Fruit fly (Drosophila melanogaster): ENCODE data around the gene CG33322.

CG33322 gene

dm6 chr2L:20805624-20806339, 10.3 kb downstream of the CG33322 start:
- TF ChIP-seq h (optimal IDR thresholded peaks at IDR 0.05) (no peak), Myc (optimal IDR thresholded peaks at IDR 0.05) (no peak), psq (optimal IDR thresholded peaks at IDR 0.05) (no peak), ttk (optimal IDR thresholded peaks at IDR 0.05) (no peak), Sin3A (optimal IDR thresholded peaks at IDR 0.05) (no peak), insv (optimal IDR thresholded peaks at IDR 0.05) (no peak)

- TF ChIP-seq Myc (optimal IDR thresholded peaks at IDR 0.05): no peak
- no peak for TF ChIP-seq Sin3A (optimal IDR thresholded peaks at IDR 0.05)
- TF ChIP-seq insv (optimal IDR thresholded peaks at IDR 0.05): no peak
- no peak for TF ChIP-seq h (optimal IDR thresholded peaks at IDR 0.05)
- no peak for TF ChIP-seq ttk (optimal IDR thresholded peaks at IDR 0.05)
- TF ChIP-seq psq (optimal IDR thresholded peaks at IDR 0.05): no peak
Measured at dm6 chr2L:20803733-20804164, 12.3 kb downstream of the CG33322 start.

- TF ChIP-seq psq (optimal IDR thresholded peaks at IDR 0.05) (no peak), ttk (optimal IDR thresholded peaks at IDR 0.05) (no peak), Sin3A (optimal IDR thresholded peaks at IDR 0.05) (no peak), insv (optimal IDR thresholded peaks at IDR 0.05) (no peak), h (optimal IDR thresholded peaks at IDR 0.05) (no peak), Myc (optimal IDR thresholded peaks at IDR 0.05) (no peak)
Measured at dm6 chr2L:20802839-20803238, 13.2 kb downstream of the CG33322 start.

- TF ChIP-seq ttk (optimal IDR thresholded peaks at IDR 0.05): no peak
- no peak for TF ChIP-seq Sin3A (optimal IDR thresholded peaks at IDR 0.05)
- TF ChIP-seq insv (optimal IDR thresholded peaks at IDR 0.05): no peak
- no peak for TF ChIP-seq psq (optimal IDR thresholded peaks at IDR 0.05)
- no peak for TF ChIP-seq h (optimal IDR thresholded peaks at IDR 0.05)
- no peak for TF ChIP-seq Myc (optimal IDR thresholded peaks at IDR 0.05)
Measured at dm6 chr2L:20802204-20802603, 13.8 kb downstream of the CG33322 start.

- TF ChIP-seq insv (optimal IDR thresholded peaks at IDR 0.05): no peak
- TF ChIP-seq ttk (optimal IDR thresholded peaks at IDR 0.05): no peak
- TF ChIP-seq h (optimal IDR thresholded peaks at IDR 0.05): no peak
- no peak for TF ChIP-seq Sin3A (optimal IDR thresholded peaks at IDR 0.05)
- TF ChIP-seq psq (optimal IDR thresholded peaks at IDR 0.05): no peak
- no peak for TF ChIP-seq Myc (optimal IDR thresholded peaks at IDR 0.05)
Measured at dm6 chr2L:20801801-20802200, 14.2 kb downstream of the CG33322 start.

dm6 chr2L:20799991-20800897, 15.8 kb downstream of the CG33322 start:
- no peak for TF ChIP-seq h (optimal IDR thresholded peaks at IDR 0.05)
- TF ChIP-seq Sin3A (optimal IDR thresholded peaks at IDR 0.05): no peak
- TF ChIP-seq insv (optimal IDR thresholded peaks at IDR 0.05): no peak
- TF ChIP-seq ttk (optimal IDR thresholded peaks at IDR 0.05): no peak
- TF ChIP-seq psq (optimal IDR thresholded peaks at IDR 0.05): peak; percentile 42
- TF ChIP-seq Myc (optimal IDR thresholded peaks at IDR 0.05): no peak

DNA sequence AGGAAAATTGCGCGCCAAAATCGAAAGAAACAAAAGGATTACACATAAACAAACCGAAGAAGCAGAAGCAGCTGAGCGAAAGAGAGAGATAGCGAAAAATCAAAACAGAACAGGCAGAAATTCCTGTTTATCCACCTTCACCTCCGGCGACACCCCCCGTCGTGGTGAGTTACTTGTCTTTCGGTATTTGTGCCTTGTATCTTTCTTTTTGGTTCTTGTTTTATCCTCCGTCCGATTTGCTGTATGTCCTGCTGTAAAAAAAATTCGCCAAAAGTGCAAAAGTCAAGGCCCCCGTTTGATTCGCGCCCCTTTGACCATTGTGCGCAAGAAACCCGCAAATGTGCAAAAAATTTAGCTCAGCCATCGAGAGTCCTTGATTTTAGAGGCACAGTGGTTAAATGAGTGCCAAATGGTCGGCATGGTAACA, 17.7 kb downstream of the CG33322 start:
- TF ChIP-seq Myc (optimal IDR thresholded peaks at IDR 0.05) (no peak), h (optimal IDR thresholded peaks at IDR 0.05) (no peak), insv (optimal IDR thresholded peaks at IDR 0.05) (no peak), ttk (optimal IDR thresholded peaks at IDR 0.05) (no peak), Sin3A (optimal IDR thresholded peaks at IDR 0.05) (no peak), psq (optimal IDR thresholded peaks at IDR 0.05) (no peak)

DNA sequence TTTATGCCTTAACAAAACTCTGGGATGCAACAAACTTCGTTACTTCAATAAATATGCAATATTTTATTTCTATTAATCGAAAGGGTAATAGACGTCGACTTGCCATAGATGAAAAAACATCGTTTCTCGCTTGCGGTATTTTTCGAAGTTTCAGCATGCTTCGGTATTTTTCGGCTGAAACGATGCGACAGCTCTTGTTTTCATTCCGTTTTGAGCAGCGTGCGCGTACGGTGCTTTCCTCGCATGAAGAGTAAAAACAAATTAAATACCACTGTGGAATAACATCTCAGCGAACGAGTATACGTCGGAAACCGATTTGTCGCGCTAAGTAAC, 18.6 kb downstream of the CG33322 start, which contains the start of gene CG9328:
Gene CG9328 (plus strand): TSS at position 201 of the 333 bp plus-strand sequence.
- TF ChIP-seq Myc (optimal IDR thresholded peaks at IDR 0.05) (no peak), Sin3A (optimal IDR thresholded peaks at IDR 0.05) (no peak), psq (optimal IDR thresholded peaks at IDR 0.05) (no peak), insv (optimal IDR thresholded peaks at IDR 0.05) (no peak), h (optimal IDR thresholded peaks at IDR 0.05) (no peak), ttk (optimal IDR thresholded peaks at IDR 0.05) (no peak)

- TF ChIP-seq h (optimal IDR thresholded peaks at IDR 0.05) (no peak), insv (optimal IDR thresholded peaks at IDR 0.05) (no peak), psq (optimal IDR thresholded peaks at IDR 0.05) (no peak), Myc (optimal IDR thresholded peaks at IDR 0.05) (no peak), ttk (optimal IDR thresholded peaks at IDR 0.05) (no peak), Sin3A (optimal IDR thresholded peaks at IDR 0.05) (no peak)
Measured at dm6 chr2L:20796758-20797514, 19.1 kb downstream of the CG33322 start, which contains the start of gene vari. TSS of gene vari (minus strand) at chr2L:20797042.

DNA sequence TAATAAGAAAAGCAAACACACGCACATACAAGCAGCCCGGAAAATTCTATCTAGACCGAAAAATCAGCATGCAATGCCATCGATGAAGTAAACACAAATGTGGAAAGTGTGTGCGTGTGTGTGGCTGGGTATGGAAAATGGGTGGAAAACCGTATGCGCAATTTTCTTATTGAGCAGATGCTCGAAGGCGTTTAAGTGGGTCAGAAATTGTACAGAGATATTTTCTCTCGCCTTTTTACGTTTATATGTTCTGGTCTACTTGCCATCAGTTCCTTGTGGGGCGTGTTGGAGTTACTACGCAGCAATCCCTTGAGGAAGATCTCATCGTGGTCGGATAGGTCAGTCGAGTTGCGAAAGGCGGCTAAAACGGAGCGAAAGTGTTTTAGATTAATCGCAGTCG, 20.3 kb downstream of the CG33322 start:
- TF ChIP-seq Sin3A (optimal IDR thresholded peaks at IDR 0.05): no peak
- TF ChIP-seq Myc (optimal IDR thresholded peaks at IDR 0.05): no peak

- TF ChIP-seq Myc (optimal IDR thresholded peaks at IDR 0.05) (no peak), Sin3A (optimal IDR thresholded peaks at IDR 0.05) (no peak), insv (optimal IDR thresholded peaks at IDR 0.05) (no peak), ttk (optimal IDR thresholded peaks at IDR 0.05) (no peak), psq (optimal IDR thresholded peaks at IDR 0.05) (no peak), h (optimal IDR thresholded peaks at IDR 0.05) (no peak)
Measured at dm6 chr2L:20794656-20795055, 21.4 kb downstream of the CG33322 start.

All from Kc167 (cell line).